Worm (Caenorhabditis elegans) whole organism, young adult: ENCODE results near the gene F43C11.11.

Source experiments
- B0261.1 ChIP-seq: sonication (generic microtip); optimal IDR thresholded peaks from 2 replicates; lab custom pipeline; 2016; ENCODE audit warnings: mild to moderate bottlenecking, missing genetic modification characterization, moderate library complexity, missing compliant biosample characterization
- B0336.3 ChIP-seq: fragments of 200-800 bp; sonication (Bioruptor generic); IDR thresholded peaks from 2 replicates; pipeline ENCODE4 v1.3.6; 2022; ENCODE audit warnings: missing genetic modification characterization, missing compliant biosample characterization
- D2030.7 ChIP-seq: fragments of 200-800 bp; sonication (Bioruptor generic); IDR thresholded peaks from 2 replicates; pipeline ENCODE4 v1.3.6; 2022; ENCODE audit warnings: missing genetic modification reagents, missing genetic modification characterization, missing compliant biosample characterization
- F10E7.11 ChIP-seq: sonication (generic microtip); optimal IDR thresholded peaks from 2 replicates; lab custom pipeline; 2017; ENCODE audit warnings: mild to moderate bottlenecking, missing genetic modification characterization, moderate library complexity, missing compliant biosample characterization
- F22D6.2 ChIP-seq: sonication (generic microtip); optimal IDR thresholded peaks from 2 replicates; lab custom pipeline; 2016; ENCODE audit warnings: mild to moderate bottlenecking, missing genetic modification characterization, missing compliant biosample characterization
- F23B12.7 ChIP-seq: sonication (generic microtip); optimal IDR thresholded peaks from 2 replicates; lab custom pipeline; 2017; ENCODE audit warnings: missing genetic modification characterization, mild to moderate bottlenecking, missing compliant biosample characterization, antibody characterized with exemption, moderate library complexity; ENCODE audit not compliant: insufficient read depth
- F57C9.4 ChIP-seq: sonication (generic microtip); optimal IDR thresholded peaks from 2 replicates; lab custom pipeline; 2017; ENCODE audit warnings: mild to moderate bottlenecking, missing genetic modification characterization, missing compliant biosample characterization
- Y53G8AR.9 ChIP-seq: fragments of 200-800 bp; sonication (Bioruptor generic); conservative IDR thresholded peaks from 2 replicates; pipeline ENCODE4 v1.3.6; 2022; ENCODE audit warnings: missing genetic modification reagents, missing genetic modification characterization, missing compliant biosample characterization
- Y79H2A.3 ChIP-seq: fragments of 200-800 bp; sonication (Bioruptor generic); conservative IDR thresholded peaks from 2 replicates; pipeline ENCODE4 v1.3.6; 2022; ENCODE audit warnings: missing genetic modification reagents, missing genetic modification characterization, missing compliant biosample characterization
- akir-1 ChIP-seq: fragments of 200-800 bp; sonication (Bioruptor generic); optimal IDR thresholded peaks from 2 replicates; lab custom pipeline; 2018; ENCODE audit warnings: mild to moderate bottlenecking, missing genetic modification characterization, moderate library complexity, missing compliant biosample characterization
- ama-1 ChIP-seq, 3 experiments: fragments of 150-350 bp in 1 of 3; sonication (generic microtip) in 2 of 3; optimal IDR thresholded peaks; 2 replicates each; lab custom pipeline; 2014 to 2018; ENCODE audit warnings: missing biosample characterization in 2 of 3, missing genetic modification characterization in 2 of 3, missing genetic modification reagents in 2 of 3
- atf-7 ChIP-seq: sonication (generic microtip); optimal IDR thresholded peaks from 2 replicates; lab custom pipeline; 2017; ENCODE audit warnings: mild to moderate bottlenecking, missing genetic modification characterization, missing compliant biosample characterization
- attf-3 ChIP-seq: fragments of 200-800 bp; sonication (Bioruptor generic); conservative IDR thresholded peaks from 2 replicates; pipeline ENCODE4 v1.3.6; 2022; ENCODE audit warnings: missing genetic modification reagents, missing genetic modification characterization, missing compliant biosample characterization
- attf-5 ChIP-seq: fragments of 200-800 bp; sonication (Bioruptor generic); optimal IDR thresholded peaks from 2 replicates; lab custom pipeline; 2018; ENCODE audit warnings: mild to moderate bottlenecking, missing genetic modification characterization, missing compliant biosample characterization
- attf-6 ChIP-seq: fragments of 200-800 bp; sonication (Bioruptor generic); IDR thresholded peaks from 2 replicates; pipeline ENCODE4 v1.3.6; 2022; ENCODE audit warnings: missing genetic modification reagents, missing genetic modification characterization, missing compliant biosample characterization
- bed-1 ChIP-seq: fragments of 200-800 bp; sonication (Bioruptor generic); IDR thresholded peaks from 2 replicates; pipeline ENCODE4 v1.3.6; 2022; ENCODE audit warnings: missing genetic modification reagents, missing genetic modification characterization, missing compliant biosample characterization
- cebp-1 ChIP-seq, 2 experiments: fragments of 200-800 bp in 1 of 2; sonication (Bioruptor generic) in 1 of 2; sonication (generic microtip) in 1 of 2; IDR thresholded peaks in 1 of 2; optimal IDR thresholded peaks in 1 of 2; 2 replicates each; pipeline versions ENCODE4 v1.3.6 to Lab custom; 2017 to 2022; ENCODE audit warnings: missing compliant biosample characterization in 2 of 2, missing genetic modification characterization in 2 of 2, mild to moderate bottlenecking in 1 of 2, missing genetic modification reagents in 1 of 2, moderate library complexity in 1 of 2
- dox-1 ChIP-seq: fragments of 200-800 bp; sonication (Bioruptor generic); IDR thresholded peaks from 2 replicates; pipeline ENCODE4 v1.3.6; 2022; ENCODE audit warnings: missing genetic modification reagents, missing genetic modification characterization, missing compliant biosample characterization
- egl-18 ChIP-seq: fragments of 200-800 bp; sonication (Bioruptor generic); IDR thresholded peaks from 2 replicates; pipeline ENCODE4 v1.3.6; 2022; ENCODE audit warnings: missing genetic modification reagents, missing genetic modification characterization, missing compliant biosample characterization
- egl-44 ChIP-seq: fragments of 200-800 bp; sonication (Bioruptor generic); IDR thresholded peaks from 2 replicates; pipeline ENCODE4 v1.3.6; 2022; ENCODE audit warnings: missing genetic modification reagents, missing genetic modification characterization, missing compliant biosample characterization
- ets-4 ChIP-seq: fragments of 200-800 bp; sonication (Bioruptor generic); optimal IDR thresholded peaks from 2 replicates; lab custom pipeline; 2018; ENCODE audit warnings: mild to moderate bottlenecking, missing genetic modification characterization, missing compliant biosample characterization
- gei-17 ChIP-seq: fragments of 200-800 bp; sonication (Bioruptor generic); optimal IDR thresholded peaks from 2 replicates; lab custom pipeline; 2018; ENCODE audit warnings: mild to moderate bottlenecking, missing genetic modification characterization, missing compliant biosample characterization
- hsf-1 ChIP-seq: fragments of 200-800 bp; sonication (Bioruptor generic); IDR thresholded peaks from 2 replicates; pipeline ENCODE4 v1.3.6; 2022; ENCODE audit warnings: missing genetic modification reagents, missing genetic modification characterization, missing compliant biosample characterization
- lag-1 ChIP-seq: fragments of 200-800 bp; sonication (Bioruptor generic); IDR thresholded peaks from 2 replicates; pipeline ENCODE4 v1.3.6; 2022; ENCODE audit warnings: missing genetic modification reagents, missing genetic modification characterization, missing compliant biosample characterization
- lin-26 ChIP-seq: fragments of 200-800 bp; sonication (Bioruptor generic); IDR thresholded peaks from 2 replicates; pipeline ENCODE4 v1.3.6; 2022; ENCODE audit warnings: missing genetic modification reagents, missing genetic modification characterization, missing compliant biosample characterization
- lsy-27 ChIP-seq: sonication (generic microtip); optimal IDR thresholded peaks from 2 replicates; lab custom pipeline; 2017; ENCODE audit warnings: missing genetic modification characterization, mild to moderate bottlenecking, missing compliant biosample characterization, antibody characterized with exemption, missing genotype, borderline replicate concordance; ENCODE audit not compliant: insufficient read depth
- mel-28 ChIP-seq: sonication (generic microtip); optimal IDR thresholded peaks from 2 replicates; lab custom pipeline; 2016; ENCODE audit warnings: borderline replicate concordance, mild to moderate bottlenecking, missing genetic modification characterization, missing compliant biosample characterization
- nfya-1 ChIP-seq: sonication (generic microtip); optimal IDR thresholded peaks from 2 replicates; lab custom pipeline; 2017; ENCODE audit warnings: antibody characterized with exemption, missing compliant biosample characterization, missing genetic modification characterization, borderline replicate concordance; ENCODE audit not compliant: insufficient read depth
- nfya-2 ChIP-seq: fragments of 200-800 bp; sonication (Bioruptor generic); IDR thresholded peaks from 2 replicates; pipeline ENCODE4 v1.3.6; 2022; ENCODE audit warnings: missing genetic modification reagents, missing genetic modification characterization, missing compliant biosample characterization
- nhr-120 ChIP-seq: fragments of 200-800 bp; sonication (Bioruptor generic); IDR thresholded peaks from 2 replicates; pipeline ENCODE4 v1.3.6; 2022; ENCODE audit warnings: missing genetic modification characterization, missing compliant biosample characterization
- nhr-80 ChIP-seq: sonication (generic microtip); optimal IDR thresholded peaks from 2 replicates; lab custom pipeline; 2016; ENCODE audit warnings: missing genetic modification characterization, missing compliant biosample characterization
- pbrm-1 ChIP-seq: fragments of 200-800 bp; sonication (Bioruptor generic); IDR thresholded peaks from 2 replicates; pipeline ENCODE4 v1.3.6; 2022; ENCODE audit warnings: missing genetic modification reagents, missing genetic modification characterization, missing compliant biosample characterization
- rpc-1 ChIP-seq, 2 experiments: fragments of 150-350 bp in 1 of 2; sonication (generic microtip) in 1 of 2; optimal IDR thresholded peaks; 2 replicates each; lab custom pipeline; 2014 to 2018; ENCODE audit warnings: missing biosample characterization in 1 of 2, missing genetic modification characterization in 1 of 2, missing genetic modification reagents in 1 of 2, missing genotype in 1 of 2
- snpc-1.1 ChIP-seq: sonication (generic microtip); optimal IDR thresholded peaks from 2 replicates; lab custom pipeline; 2017; ENCODE audit warnings: missing genetic modification characterization, mild to moderate bottlenecking, missing compliant biosample characterization, antibody characterized with exemption, moderate library complexity, missing genotype, missing genetic modification reagents; ENCODE audit not compliant: insufficient read depth
- tlf-1 ChIP-seq: fragments of 200-800 bp; sonication (Bioruptor generic); optimal IDR thresholded peaks from 2 replicates; lab custom pipeline; 2018; ENCODE audit warnings: mild to moderate bottlenecking, missing genetic modification characterization, missing compliant biosample characterization
- unc-62 ChIP-seq: fragments of 150-350 bp; optimal IDR thresholded peaks from 2 replicates; lab custom pipeline; 2014; ENCODE audit warnings: missing biosample characterization, missing genetic modification reagents, missing genetic modification characterization
- ztf-22 ChIP-seq: fragments of 200-800 bp; sonication (Bioruptor generic); optimal IDR thresholded peaks from 2 replicates; lab custom pipeline; 2018; ENCODE audit warnings: mild to moderate bottlenecking, missing genetic modification characterization, moderate library complexity, missing compliant biosample characterization
- ztf-26 ChIP-seq: sonication (generic microtip); optimal IDR thresholded peaks from 2 replicates; lab custom pipeline; 2017; ENCODE audit warnings: missing genetic modification characterization, missing compliant biosample characterization
- ztf-28 ChIP-seq: fragments of 200-800 bp; sonication (Bioruptor generic); IDR thresholded peaks from 2 replicates; pipeline ENCODE4 v1.3.6; 2022; ENCODE audit warnings: missing genetic modification reagents, missing genetic modification characterization, missing compliant biosample characterization
- ztf-3 ChIP-seq: fragments of 200-800 bp; sonication (Bioruptor generic); optimal IDR thresholded peaks from 2 replicates; lab custom pipeline; 2018; ENCODE audit warnings: mild to moderate bottlenecking, missing genetic modification characterization, missing compliant biosample characterization

F43C11.11 gene

DNA sequence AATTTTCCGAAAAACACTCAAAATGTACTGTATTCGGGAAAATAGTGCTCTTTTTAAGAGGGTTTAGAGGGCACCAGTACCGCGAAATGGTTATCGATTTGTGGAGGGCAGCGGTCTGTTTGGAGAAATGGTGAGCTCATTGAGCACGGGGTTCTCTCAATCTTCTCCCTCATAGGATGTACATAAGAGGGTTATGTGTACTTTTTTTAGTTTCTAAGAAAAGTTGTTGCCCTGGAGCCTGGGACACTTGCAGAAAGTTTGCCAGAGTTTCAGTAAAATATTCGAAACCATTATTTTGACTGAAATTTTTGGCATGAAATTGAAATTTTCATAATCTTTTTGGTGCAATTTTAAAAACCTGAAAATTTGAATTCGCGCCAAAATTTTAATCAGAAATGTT lies 11.0 kb downstream of the F43C11.11 start, which contains the start of gene F43C11.10:
Gene F43C11.10, minus strand, starts transcription at position 101 of the 400 bp plus-strand sequence.
- TF ChIP-seq lsy-27 (tag; lab: Kevin White, UChicago), result no peak
- TF ChIP-seq F23B12.7 (tag; lab: Kevin White, UChicago), result no peak
- TF ChIP-seq attf-5, result no peak

DNA sequence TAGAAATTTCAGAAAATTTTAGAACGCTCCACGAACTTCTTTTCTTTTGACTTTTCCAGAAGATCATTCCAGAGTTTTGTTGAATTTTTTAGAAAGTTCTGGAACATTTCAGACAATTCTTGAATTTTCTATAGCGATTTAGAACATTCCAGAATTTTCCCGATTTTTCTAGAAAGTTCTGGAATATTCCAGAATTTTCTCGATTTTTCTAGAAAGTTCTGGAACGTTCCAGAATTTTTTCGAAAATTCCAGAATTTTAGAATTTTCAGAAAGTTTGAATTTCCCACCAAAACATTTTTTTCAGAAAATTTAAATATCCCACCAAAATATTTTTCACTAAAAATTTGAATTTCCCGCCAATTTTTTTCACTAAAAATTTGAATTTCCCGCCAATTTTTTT lies 15.6 kb downstream of the F43C11.11 start:
- TF ChIP-seq hsf-1, result peak; percentile 93

DNA sequence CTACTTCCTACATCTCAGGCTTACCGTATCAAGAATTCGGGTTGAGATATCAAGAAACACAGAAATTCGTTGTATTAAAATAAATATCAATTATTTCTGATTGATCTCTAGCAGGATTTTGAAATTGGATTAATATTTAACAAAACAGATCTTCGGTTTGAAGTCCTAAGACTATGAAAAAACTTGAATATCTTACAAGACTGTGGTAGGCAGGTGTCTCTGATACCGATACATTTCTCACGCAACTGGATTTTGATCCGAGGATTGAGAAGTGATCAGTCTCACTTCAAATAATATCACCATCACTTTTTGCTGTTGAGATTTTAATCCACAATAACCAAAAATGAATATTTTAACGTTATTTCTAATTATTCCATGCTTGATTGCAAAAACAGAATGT lies 16.9 kb downstream of the F43C11.11 start, which contains the start of gene F43C11.4:
Gene F43C11.4, plus strand, starts transcription at position 301 of the 400 bp plus-strand sequence.
- no peak for TF ChIP-seq nhr-80
- TF ChIP-seq Y79H2A.3 (GFP tag; lab: Robert Waterston, UW), result no peak
- no peak for TF ChIP-seq akir-1 (GFP tag; lab: Kevin White, UChicago)
- TF ChIP-seq rpc-1 (optimal IDR thresholded peaks at IDR 0.05; lab: Kevin White, UChicago), result no peak
- no peak for TF ChIP-seq rpc-1 (tag; optimal IDR thresholded peaks at IDR 0.05; lab: Kevin White, UChicago)
- TF ChIP-seq ztf-3 (GFP tag; lab: Kevin White, UChicago), result no peak
- no peak for TF ChIP-seq ztf-26 (tag; lab: Kevin White, UChicago)
- no peak for TF ChIP-seq ztf-22
- no peak for TF ChIP-seq hsf-1
- no peak for TF ChIP-seq cebp-1 (GFP tag; IDR thresholded peaks at IDR 0.05; lab: Robert Waterston, UW)
- no peak for TF ChIP-seq cebp-1 (tag; optimal IDR thresholded peaks at IDR 0.05; lab: Kevin White, UChicago)
- no peak for TF ChIP-seq nfya-1
- TF ChIP-seq B0261.1 (tag; lab: Kevin White, UChicago), result no peak
- no peak for TF ChIP-seq gei-17 (GFP tag; lab: Kevin White, UChicago)
- no peak for TF ChIP-seq F22D6.2 (tag; lab: Kevin White, UChicago)
- no peak for TF ChIP-seq lag-1 (GFP tag; lab: Robert Waterston, UW)
- no peak for TF ChIP-seq ama-1 (optimal IDR thresholded peaks at IDR 0.05; lab: Kevin White, UChicago)
- no peak for TF ChIP-seq ama-1 (GFP tag; optimal IDR thresholded peaks at IDR 0.05; lab: Kevin White, UChicago)
- TF ChIP-seq F57C9.4 (tag; lab: Kevin White, UChicago), result no peak
- no peak for TF ChIP-seq pbrm-1
- TF ChIP-seq snpc-1.1 (tag; lab: Kevin White, UChicago), result no peak
- no peak for TF ChIP-seq ets-4 (GFP tag; lab: Kevin White, UChicago)

DNA sequence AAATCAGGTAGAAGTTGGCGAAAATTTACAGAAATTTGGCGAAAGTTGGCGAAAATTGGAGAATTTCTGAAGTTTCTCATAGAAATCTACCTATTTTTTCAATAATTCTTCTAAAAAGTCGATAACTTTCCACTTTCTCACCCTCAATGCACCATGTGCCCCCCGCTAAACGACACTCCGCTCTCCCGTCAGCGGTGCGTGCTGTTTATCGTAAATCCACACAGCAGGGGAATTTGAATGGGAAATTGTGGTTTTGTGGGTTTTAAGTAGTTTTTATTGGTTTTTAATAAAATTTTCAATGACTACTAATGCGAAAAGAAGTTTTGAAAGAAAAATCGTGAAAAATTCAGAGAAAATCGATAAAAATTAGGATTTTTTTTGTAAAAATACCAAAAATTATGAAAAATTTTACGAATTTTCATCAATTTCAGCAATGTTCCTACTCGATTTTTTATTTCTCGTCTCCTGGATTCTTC lies 21.5 kb downstream of the F43C11.11 start, which contains the start of gene F43C11.6:
Gene F43C11.6, plus strand, starts transcription at position 426 of the 476 bp plus-strand sequence.
- TF ChIP-seq attf-3 (GFP tag; lab: Robert Waterston, UW) (peak; percentile 89), attf-5 (peak; percentile 25), ama-1 (optimal IDR thresholded peaks at IDR 0.05; lab: Kevin White, UChicago) (no peak), ama-1 (GFP tag; optimal IDR thresholded peaks at IDR 0.05; lab: Kevin White, UChicago) (no peak), dox-1 (GFP tag; lab: Robert Waterston, UW) (no peak), B0336.3 (no peak), tlf-1 (no peak)

DNA sequence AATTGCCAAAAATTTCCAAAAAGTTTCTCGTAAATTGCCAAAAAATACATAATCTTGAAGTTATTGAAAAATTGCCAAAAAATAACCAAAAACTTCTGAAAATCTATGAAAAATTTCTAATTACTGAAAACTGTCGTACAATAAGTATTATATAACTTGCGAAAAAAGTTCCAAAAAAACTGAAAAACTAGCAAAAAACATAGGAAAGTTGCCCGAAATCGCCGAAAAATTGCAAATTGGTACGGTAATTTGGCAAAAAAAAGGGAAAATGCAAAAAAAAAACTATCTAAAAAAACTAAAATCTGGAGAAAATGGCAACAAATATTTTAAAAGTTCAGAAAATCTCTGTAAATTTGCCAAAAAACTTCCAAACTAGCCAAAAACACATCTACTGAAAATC lies 22.1 kb downstream of the F43C11.11 start, which contains the start of gene enri-1:
Gene enri-1, minus strand, starts transcription at position 101 of the 400 bp plus-strand sequence.
- TF ChIP-seq lin-26 (GFP tag; lab: Robert Waterston, UW), result no peak
- TF ChIP-seq egl-18 (GFP tag; lab: Robert Waterston, UW), result no peak
- no peak for TF ChIP-seq ztf-28
- no peak for TF ChIP-seq nfya-2 (GFP tag; lab: Robert Waterston, UW)
- no peak for TF ChIP-seq Y53G8AR.9
- TF ChIP-seq attf-6 (GFP tag; lab: Robert Waterston, UW), result no peak
- TF ChIP-seq egl-44 (GFP tag; lab: Robert Waterston, UW), result no peak
- no peak for TF ChIP-seq F10E7.11
- no peak for TF ChIP-seq bed-1 (GFP tag; lab: Robert Waterston, UW)
- TF ChIP-seq ztf-3 (GFP tag; lab: Kevin White, UChicago), result no peak
- no peak for TF ChIP-seq atf-7 (tag; lab: Kevin White, UChicago)
- no peak for TF ChIP-seq D2030.7 (GFP tag; lab: Robert Waterston, UW)
- TF ChIP-seq unc-62, result no peak
- TF ChIP-seq ztf-22, result no peak
- TF ChIP-seq B0261.1 (tag; lab: Kevin White, UChicago), result no peak
- TF ChIP-seq mel-28, result no peak
- no peak for TF ChIP-seq gei-17 (GFP tag; lab: Kevin White, UChicago)
- no peak for TF ChIP-seq nhr-120
